Fruit fly (Drosophila melanogaster) whole organism, embryonic: ENCODE measurements around the gene cv-c.

Source experiments
- Aef1 ChIP-seq: fragments of 200-800 bp; sonication (Bioruptor generic); IDR thresholded peaks from 3 replicates; pipeline ENCODE4 v1.3.6; 2022; ENCODE audit warnings: missing biosample characterization, missing genetic modification characterization
- CG10366 ChIP-seq: fragments of 200-800 bp; sonication (Bioruptor generic); IDR thresholded peaks from 2 replicates; pipeline ENCODE4 v1.3.6; 2022; ENCODE audit warnings: missing biosample characterization, missing genetic modification characterization
- CG10979 ChIP-seq: fragments of 200-800 bp; sonication (Bioruptor generic); optimal IDR thresholded peaks from 2 replicates; lab custom pipeline; 2018; ENCODE audit warnings: missing biosample characterization, mild to moderate bottlenecking, missing genetic modification characterization, moderate library complexity
- CG12071 ChIP-seq: fragments of 200-800 bp; sonication (Bioruptor generic); optimal IDR thresholded peaks from 3 replicates; lab custom pipeline; 2018; ENCODE audit warnings: missing biosample characterization, mild to moderate bottlenecking, missing genetic modification characterization
- CG12391 ChIP-seq: fragments of 200-800 bp; sonication (Bioruptor generic); optimal IDR thresholded peaks from 3 replicates; lab custom pipeline; 2018; ENCODE audit warnings: missing biosample characterization, mild to moderate bottlenecking, missing genetic modification characterization, moderate library complexity
- CG12942 ChIP-seq: fragments of 200-800 bp; sonication (Bioruptor generic); optimal IDR thresholded peaks from 3 replicates; lab custom pipeline; 2016; ENCODE audit warnings: missing biosample characterization, missing genetic modification characterization
- CG13287 ChIP-seq: fragments of 200-800 bp; sonication (Bioruptor generic); IDR thresholded peaks from 2 replicates; pipeline ENCODE4 v1.3.6; 2022; ENCODE audit warnings: missing biosample characterization, missing genetic modification characterization; ENCODE audit not compliant: partially characterized antibody
- CG13624 ChIP-seq: fragments of 200-800 bp; sonication (Bioruptor generic); optimal IDR thresholded peaks from 2 replicates; lab custom pipeline; 2016; ENCODE audit warnings: missing biosample characterization, missing genetic modification characterization
- CG14710 ChIP-seq: fragments of 200-800 bp; sonication (Bioruptor generic); optimal IDR thresholded peaks from 3 replicates; lab custom pipeline; 2019; ENCODE audit warnings: missing biosample characterization, mild to moderate bottlenecking, missing genetic modification characterization, moderate library complexity
- CG14860 ChIP-seq: fragments of 200-800 bp; sonication (Bioruptor generic); IDR thresholded peaks from 3 replicates; pipeline ENCODE4 v1.3.6; 2022; ENCODE audit warnings: missing biosample characterization, missing genetic modification characterization; ENCODE audit not compliant: partially characterized antibody
- CG1602 ChIP-seq: fragments of 200-800 bp; sonication (Bioruptor generic); optimal IDR thresholded peaks from 3 replicates; lab custom pipeline; 2016; ENCODE audit warnings: missing biosample characterization, missing genetic modification characterization
- CG17361 ChIP-seq: fragments of 200-800 bp; sonication (Bioruptor generic); IDR thresholded peaks from 3 replicates; pipeline ENCODE4 v1.3.6; 2022; ENCODE audit warnings: missing biosample characterization, missing genetic modification characterization
- CG6765 ChIP-seq: fragments of 200-800 bp; sonication (Bioruptor generic); optimal IDR thresholded peaks from 3 replicates; lab custom pipeline; 2017; ENCODE audit warnings: missing biosample characterization, mild to moderate bottlenecking, missing genetic modification characterization
- CG6854 ChIP-seq: fragments of 200-800 bp; sonication (Bioruptor generic); optimal IDR thresholded peaks from 3 replicates; lab custom pipeline; 2017; ENCODE audit warnings: missing biosample characterization, mild to moderate bottlenecking, missing genetic modification characterization
- CG7556 ChIP-seq: fragments of 200-800 bp; sonication (Bioruptor generic); optimal IDR thresholded peaks from 2 replicates; lab custom pipeline; 2017; ENCODE audit warnings: missing biosample characterization, mild to moderate bottlenecking, missing genetic modification characterization
- CG8089 ChIP-seq: fragments of 200-800 bp; sonication (Bioruptor generic); optimal IDR thresholded peaks from 3 replicates; lab custom pipeline; 2016; ENCODE audit warnings: missing biosample characterization, missing genetic modification characterization
- CG8290 ChIP-seq, 3 experiments: fragments of 200-800 bp; sonication (Bioruptor generic); optimal IDR thresholded peaks; 2 replicates each; lab custom pipeline; 2016 to 2019; ENCODE audit warnings: missing biosample characterization in 3 of 3, missing genetic modification characterization in 3 of 3, mild to moderate bottlenecking in 2 of 3, moderate library complexity in 1 of 3
- CG8478 ChIP-seq: fragments of >200 bp; optimal IDR thresholded peaks from 2 replicates; lab custom pipeline; 2018
- CG9876 ChIP-seq: fragments of 200-800 bp; sonication (Bioruptor generic); optimal IDR thresholded peaks from 2 replicates; lab custom pipeline; 2016; ENCODE audit warnings: missing biosample characterization, missing genetic modification characterization
- Chrac-16 ChIP-seq: fragments of 200-800 bp; sonication (Bioruptor generic); optimal IDR thresholded peaks from 3 replicates; lab custom pipeline; 2016; ENCODE audit warnings: missing biosample characterization, missing genetic modification characterization
- Dek ChIP-seq: fragments of 200-800 bp; sonication (Bioruptor generic); optimal IDR thresholded peaks from 3 replicates; lab custom pipeline; 2019; ENCODE audit warnings: missing biosample characterization, mild to moderate bottlenecking, missing genetic modification characterization, moderate library complexity
- Dip3 ChIP-seq: fragments of 200-800 bp; sonication (Bioruptor generic); optimal IDR thresholded peaks from 3 replicates; lab custom pipeline; 2016; ENCODE audit warnings: missing biosample characterization, missing genetic modification characterization
- E2f2 ChIP-seq: fragments of 200-800 bp; sonication (Bioruptor generic); IDR thresholded peaks from 2 replicates; pipeline ENCODE4 v1.3.6; 2022; ENCODE audit warnings: missing biosample characterization, missing genetic modification characterization
- Fer1 ChIP-seq: fragments of 200-800 bp; sonication (Bioruptor generic); optimal IDR thresholded peaks from 2 replicates; lab custom pipeline; 2017; ENCODE audit warnings: missing biosample characterization, mild to moderate bottlenecking, missing genetic modification characterization
- Gsc ChIP-seq: fragments of 200-800 bp; sonication (Bioruptor generic); IDR thresholded peaks from 2 replicates; pipeline ENCODE4 v1.3.6; 2022; ENCODE audit warnings: missing biosample characterization, missing genetic modification characterization
- Hey ChIP-seq: fragments of 200-800 bp; sonication (Bioruptor generic); optimal IDR thresholded peaks from 3 replicates; lab custom pipeline; 2018; ENCODE audit warnings: missing biosample characterization, mild to moderate bottlenecking, missing genetic modification characterization
- Taf1 ChIP-seq: fragments of 200-800 bp; sonication (Bioruptor generic); IDR thresholded peaks from 2 replicates; pipeline ENCODE4 v1.3.6; 2022; ENCODE audit warnings: missing biosample characterization, missing genetic modification characterization
- Usf ChIP-seq: fragments of 200-800 bp; sonication (Bioruptor generic); optimal IDR thresholded peaks from 2 replicates; lab custom pipeline; 2017; ENCODE audit warnings: missing genotype, missing biosample characterization, missing genetic modification characterization
- chinmo ChIP-seq: fragments of 200-800 bp; sonication (Bioruptor generic); IDR thresholded peaks from 4 replicates; pipeline ENCODE4 v1.3.6; 2022; ENCODE audit warnings: missing biosample characterization, missing genetic modification characterization; ENCODE audit not compliant: partially characterized antibody
- chn ChIP-seq: fragments of 200-800 bp; sonication (Bioruptor generic); optimal IDR thresholded peaks from 2 replicates; lab custom pipeline; 2016; ENCODE audit warnings: missing biosample characterization, missing genetic modification characterization
- corto ChIP-seq: fragments of 200-800 bp; sonication (Bioruptor generic); optimal IDR thresholded peaks from 2 replicates; lab custom pipeline; 2016; ENCODE audit warnings: missing biosample characterization, mild to moderate bottlenecking, missing genetic modification characterization, moderate library complexity
- dati ChIP-seq: fragments of 200-800 bp; sonication (Bioruptor generic); IDR thresholded peaks from 2 replicates; pipeline ENCODE4 v1.3.6; 2022; ENCODE audit warnings: missing biosample characterization, missing genetic modification characterization
- dimm ChIP-seq: fragments of 200-800 bp; sonication (Bioruptor generic); IDR thresholded peaks from 2 replicates; pipeline ENCODE4 v1.3.6; 2022; ENCODE audit warnings: missing biosample characterization, missing genetic modification characterization
- emc ChIP-seq: fragments of 200-800 bp; sonication (Bioruptor generic); optimal IDR thresholded peaks from 2 replicates; lab custom pipeline; 2016; ENCODE audit warnings: missing biosample characterization, missing genetic modification characterization
- exex ChIP-seq: fragments of 200-800 bp; sonication (Bioruptor generic); optimal IDR thresholded peaks from 4 replicates; lab custom pipeline; 2018; ENCODE audit warnings: missing biosample characterization, mild to moderate bottlenecking, missing genetic modification characterization, moderate library complexity
- ftz-f1 ChIP-seq: fragments of 200-800 bp; sonication (Bioruptor generic); optimal IDR thresholded peaks from 2 replicates; lab custom pipeline; 2016; ENCODE audit warnings: missing biosample characterization, missing genetic modification characterization
- gem ChIP-seq: fragments of 200-800 bp; sonication (Bioruptor generic); optimal IDR thresholded peaks from 2 replicates; lab custom pipeline; 2019; ENCODE audit warnings: missing biosample characterization, mild to moderate bottlenecking, missing genetic modification characterization, moderate library complexity
- h ChIP-seq: fragments of >200 bp; optimal IDR thresholded peaks from 2 replicates; lab custom pipeline; 2017
- lilli ChIP-seq: fragments of 200-800 bp; sonication (Bioruptor generic); optimal IDR thresholded peaks from 3 replicates; lab custom pipeline; 2016; ENCODE audit warnings: missing biosample characterization, missing genetic modification characterization
- lola ChIP-seq, 3 experiments: fragments of >200 bp in 2 of 3; fragments of 200-800 bp in 1 of 3; sonication (Bioruptor generic) in 1 of 3; optimal IDR thresholded peaks; 2 replicates each; lab custom pipeline; 2017 to 2019; ENCODE audit warnings: missing biosample characterization in 3 of 3, missing genetic modification characterization in 3 of 3, mild to moderate bottlenecking in 1 of 3, moderate library complexity in 1 of 3
- luna ChIP-seq: fragments of 200-800 bp; sonication (Bioruptor generic); optimal IDR thresholded peaks from 2 replicates; lab custom pipeline; 2016; ENCODE audit warnings: missing biosample characterization, missing genetic modification characterization
- maf-S ChIP-seq: fragments of 200-800 bp; sonication (Bioruptor generic); optimal IDR thresholded peaks from 2 replicates; lab custom pipeline; 2016; ENCODE audit warnings: missing biosample characterization, missing genetic modification characterization
- nerfin-2 ChIP-seq: fragments of 200-800 bp; sonication (Bioruptor generic); IDR thresholded peaks from 2 replicates; pipeline ENCODE4 v1.3.6; 2022; ENCODE audit warnings: missing biosample characterization, missing genetic modification characterization; ENCODE audit not compliant: partially characterized antibody
- pb ChIP-seq: fragments of 200-800 bp; sonication (Bioruptor generic); optimal IDR thresholded peaks from 3 replicates; lab custom pipeline; 2016; ENCODE audit warnings: missing biosample characterization, missing genetic modification characterization
- sens-2 ChIP-seq: fragments of 200-800 bp; sonication (Bioruptor generic); IDR thresholded peaks from 2 replicates; pipeline ENCODE4 v1.3.6; 2022; ENCODE audit warnings: missing biosample characterization, missing genetic modification characterization
- sqz ChIP-seq: fragments of 200-800 bp; sonication (Bioruptor generic); optimal IDR thresholded peaks from 3 replicates; lab custom pipeline; 2018; ENCODE audit warnings: missing biosample characterization, mild to moderate bottlenecking, missing genetic modification characterization
- stwl ChIP-seq: fragments of 200-800 bp; sonication (Bioruptor generic); optimal IDR thresholded peaks from 3 replicates; lab custom pipeline; 2018; ENCODE audit warnings: missing biosample characterization, mild to moderate bottlenecking, missing genetic modification characterization, moderate library complexity
- tll ChIP-seq, 2 experiments: fragments of 200-800 bp in 1 of 2; fragments of >200 bp in 1 of 2; sonication (Bioruptor generic) in 1 of 2; optimal IDR thresholded peaks; 2 replicates each; lab custom pipeline; 2017 to 2019; ENCODE audit warnings: missing biosample characterization in 2 of 2, missing genetic modification characterization in 2 of 2, mild to moderate bottlenecking in 1 of 2, moderate library complexity in 1 of 2
- tup ChIP-seq: fragments of 200-800 bp; sonication (Bioruptor generic); optimal IDR thresholded peaks from 2 replicates; lab custom pipeline; 2016; ENCODE audit warnings: missing biosample characterization, mild to moderate bottlenecking, missing genetic modification characterization, moderate library complexity
- zf30C ChIP-seq: fragments of 200-800 bp; sonication (Bioruptor generic); optimal IDR thresholded peaks from 3 replicates; lab custom pipeline; 2018; ENCODE audit warnings: missing biosample characterization, mild to moderate bottlenecking, missing genetic modification characterization

Gene cv-c

DNA sequence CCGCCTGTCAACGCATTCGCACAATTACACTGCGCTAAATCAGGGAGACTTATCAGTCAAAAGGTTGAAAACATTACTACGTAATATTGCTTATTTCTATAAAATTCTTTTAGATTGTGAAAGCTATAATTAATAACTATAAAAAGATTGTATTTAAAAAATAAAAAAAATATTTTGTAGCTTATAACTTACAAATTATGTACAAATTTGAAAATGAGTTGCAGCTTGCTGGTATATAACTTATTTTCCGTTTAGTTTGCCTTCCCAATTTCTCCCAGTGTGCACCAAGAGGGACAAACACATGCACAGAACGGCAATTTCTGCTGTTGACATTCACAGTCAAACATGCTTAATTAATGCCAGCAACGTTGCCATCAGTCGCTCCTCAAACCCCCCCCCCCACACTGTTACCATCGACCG is 127.8 kb downstream of the cv-c start (continued):
- TF ChIP-seq CG6765 (peak; percentile 71), CG1602 (GFP tag; lab: Kevin White, UChicago) (peak; percentile 18), CG9876 (no peak), CG13287 (GFP tag; lab: Robert Waterston, UW) (no peak), lola (GFP tag; optimal IDR thresholded peaks at IDR 0.05; lab: Kevin White, UChicago) (peak in 1 of 3 experiments; percentile 48), dati (no peak), sqz (GFP tag; lab: Kevin White, UChicago) (peak; percentile 62), CG10366 (GFP tag; lab: Robert Waterston, UW) (no peak; the same call in 1 of the 2 replicates), CG12071 (peak; percentile 39), Usf (GFP tag; lab: Kevin White, UChicago) (no peak), tup (GFP tag; lab: Kevin White, UChicago) (no peak), CG8089 (no peak), sens-2 (0 out of 2 replicates have a peak, but pooled peaks have one; percentile 16), Chrac-16 (GFP tag; lab: Kevin White, UChicago) (peak; percentile 12), pb (GFP tag; lab: Kevin White, UChicago) (no peak), Fer1 (GFP tag; lab: Kevin White, UChicago) (peak; percentile 89), CG13624 (no peak), emc (GFP tag; lab: Kevin White, UChicago) (no peak), CG10979 (tag; lab: Kevin White, UChicago) (peak; percentile 82), CG14710 (tag; lab: Kevin White, UChicago) (peak; percentile 72), CG6854 (GFP tag; lab: Kevin White, UChicago) (peak; percentile 74), gem (tag; lab: Kevin White, UChicago) (peak; percentile 86), CG17361 (peak; percentile 89), tll (GFP tag; optimal IDR thresholded peaks at IDR 0.05; lab: Kevin White, UChicago) (no peak), zf30C (GFP tag; lab: Kevin White, UChicago) (no peak), ftz-f1 (no peak), h (lab: Kevin White, UChicago) (no peak), Dip3 (no peak), stwl (tag; lab: Kevin White, UChicago) (no peak), lilli (peak; percentile 18), dimm (GFP tag; lab: Robert Waterston, UW) (0 out of 2 replicates have a peak, but pooled peaks have one; percentile 5), CG14860 (GFP tag; lab: Robert Waterston, UW) (no peak), Aef1 (GFP tag; lab: Robert Waterston, UW) (no peak), Taf1 (peak; percentile 68), corto (GFP tag; lab: Kevin White, UChicago) (peak; percentile 25), E2f2 (no peak; the same call in 1 of the 2 replicates), exex (peak; percentile 14), luna (GFP tag; lab: Kevin White, UChicago) (no peak), CG8478 (lab: Kevin White, UChicago) (no peak), Gsc (0 out of 2 replicates have a peak, but pooled peaks have one; percentile 28), CG12391 (tag; lab: Kevin White, UChicago) (peak; percentile 70), Dek (tag; lab: Kevin White, UChicago) (peak; percentile 63), nerfin-2 (GFP tag; lab: Robert Waterston, UW) (no peak), CG8290 (GFP tag; optimal IDR thresholded peaks at IDR 0.05; lab: Kevin White, UChicago) (no peak), CG8290 (tag; optimal IDR thresholded peaks at IDR 0.05; lab: Kevin White, UChicago) (no peak), CG12942 (peak; percentile 30), Hey (no peak), chn (GFP tag; lab: Kevin White, UChicago) (no peak), chinmo (GFP tag; lab: Robert Waterston, UW) (no peak), CG7556 (GFP tag; lab: Kevin White, UChicago) (peak; percentile 83), maf-S (no peak)
